Fruit fly (Drosophila melanogaster) S2 (cell line): Measurements from ENCODE around the gene Cap-D2.

Experiments
- CG8478 ChIP-seq: fragments of >200 bp; optimal IDR thresholded peaks from 2 replicates; lab custom pipeline; 2018
- CTCF ChIP-seq, 2 experiments: fragments of >200 bp; optimal IDR thresholded peaks; 2 replicates each; lab custom pipeline; 2018

Gene Cap-D2

dm6 chr3R:29717519-29717918 lies 42.1 kb downstream of the Cap-D2 start:
- TF ChIP-seq CTCF (optimal IDR thresholded peaks at IDR 0.05; lab: Kevin White, UChicago) (no peak), CG8478 (lab: Kevin White, UChicago) (no peak)

DNA sequence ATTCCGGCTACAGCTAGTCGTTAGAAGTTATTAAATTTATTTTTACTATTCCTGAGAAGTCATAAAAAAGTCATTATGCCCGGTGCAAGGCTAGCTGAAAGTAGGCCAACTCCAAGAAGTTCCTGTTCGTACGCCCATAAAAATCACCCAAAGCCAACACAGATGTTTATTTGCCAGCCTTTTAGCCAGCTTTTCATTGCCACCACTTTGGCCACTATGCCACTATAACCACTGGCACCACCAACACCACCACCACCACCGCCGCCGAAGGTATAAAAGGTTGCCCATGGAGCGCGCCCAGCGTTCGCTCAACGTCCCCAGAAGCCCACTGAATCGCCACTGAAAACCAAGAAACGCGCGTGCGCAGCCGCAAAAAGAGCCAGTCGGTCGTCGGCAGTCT lies 42.9 kb downstream of the Cap-D2 start, which contains the start of gene CG15506:
Gene CG15506 (plus strand): TSS at position 301 of the 400 bp plus-strand sequence.
- no peak for TF ChIP-seq CTCF (optimal IDR thresholded peaks at IDR 0.05; lab: Kevin White, UChicago)
- TF ChIP-seq CG8478 (lab: Kevin White, UChicago) = no peak

DNA sequence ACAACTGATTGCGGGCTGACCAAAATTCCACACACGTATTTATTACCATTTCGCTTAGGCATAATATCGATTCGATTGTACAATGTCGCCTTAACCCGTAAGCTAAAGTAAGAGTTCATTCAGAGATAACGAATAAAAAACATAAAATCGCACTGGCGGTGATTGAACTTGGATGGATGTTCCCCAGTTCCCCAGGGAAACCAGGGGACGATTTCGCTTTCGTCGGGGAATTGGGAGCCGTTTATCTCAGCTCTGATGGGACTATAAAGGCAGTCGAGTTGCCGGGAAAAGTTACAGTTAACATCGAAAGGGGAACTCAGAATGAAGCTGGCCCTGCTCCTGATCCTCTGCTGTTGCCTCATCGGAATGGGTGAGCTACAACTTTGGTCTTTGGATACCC lies 46.8 kb downstream of the Cap-D2 start, which contains the start of gene CG34296:
Gene CG34296 (plus strand): TSS at position 301 of the 400 bp plus-strand sequence.
- TF ChIP-seq CG8478 (lab: Kevin White, UChicago) (no peak), CTCF (optimal IDR thresholded peaks at IDR 0.05; lab: Kevin White, UChicago) (no peak)

- TF ChIP-seq CTCF (optimal IDR thresholded peaks at IDR 0.05; lab: Kevin White, UChicago) (no peak), CG8478 (lab: Kevin White, UChicago) (no peak)
Observed at dm6 chr3R:29723048-29723656, 47.7 kb downstream of the Cap-D2 start, which contains the start of gene Pcd. Gene Pcd (plus strand): TSS chr3R:29723163.

DNA sequence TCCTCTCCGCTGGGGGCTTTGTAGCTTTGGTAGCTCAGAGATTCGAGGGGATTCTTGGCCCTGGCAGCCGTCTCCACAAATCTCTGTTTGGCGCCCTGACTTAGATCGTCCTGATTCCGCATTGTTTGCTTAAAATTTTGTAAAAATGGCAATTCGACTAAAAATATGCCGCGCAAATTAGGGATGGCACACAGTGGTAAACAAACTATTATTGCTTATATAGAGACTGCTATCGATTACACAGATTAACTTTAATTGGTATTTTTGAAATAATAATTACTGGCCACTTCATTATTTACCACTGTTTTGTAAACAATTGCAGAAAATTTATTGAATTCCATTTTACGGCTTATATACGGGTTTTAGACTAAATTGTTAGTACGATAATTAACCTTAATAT lies 49.3 kb downstream of the Cap-D2 start, which contains the start of the genes Naa40 and CG18731:
Gene Naa40 (minus strand): TSS at position 206 of the 400 bp plus-strand sequence.
Gene CG18731 (plus strand): TSS at position 283 of the 400 bp plus-strand sequence.
- TF ChIP-seq CG8478 (lab: Kevin White, UChicago) = no peak
- TF ChIP-seq CTCF (optimal IDR thresholded peaks at IDR 0.05; lab: Kevin White, UChicago) = no peak

dm6 chr3R:29725577-29726240 lies 50.3 kb downstream of the Cap-D2 start, which contains the start of gene Kul:
Gene Kul (plus strand): TSS chr3R:29725830.
- TF ChIP-seq CG8478 (lab: Kevin White, UChicago) (no peak), CTCF (optimal IDR thresholded peaks at IDR 0.05; lab: Kevin White, UChicago) (peak; percentile 52)

DNA sequence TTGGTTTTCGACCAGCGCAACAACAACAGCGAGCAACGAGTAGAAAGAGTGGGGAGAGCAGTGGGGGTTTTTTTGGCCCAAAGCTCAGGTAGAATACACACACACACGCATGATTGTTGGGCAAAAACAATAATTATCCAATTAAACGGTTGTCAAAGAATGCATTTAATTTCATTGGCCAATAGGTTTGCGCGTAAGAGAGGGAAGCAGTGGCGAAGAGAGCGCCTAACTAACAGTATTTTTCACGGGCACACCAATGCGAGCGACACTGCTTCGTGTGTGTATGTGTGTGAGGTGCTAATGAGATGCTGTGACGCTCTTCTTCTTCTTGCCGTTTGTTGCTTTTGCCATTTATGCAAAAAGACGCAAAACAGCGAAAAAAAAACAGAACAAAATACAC lies 50.8 kb downstream of the Cap-D2 start:
- TF ChIP-seq CG8478 (lab: Kevin White, UChicago) (no peak), CTCF (optimal IDR thresholded peaks at IDR 0.05; lab: Kevin White, UChicago) (no peak)
